Fruit fly (Drosophila melanogaster): ENCODE data around the gene CG32532.
A peak's percentile ranks its signal among the peaks of the same experiment; 100 is the strongest.

The CG32532 gene

dm6 chrX:19495611-19496583 lies 51.4 kb downstream of the CG32532 start:
- TF ChIP-seq fd3F (GFP tag; optimal IDR thresholded peaks at IDR 0.05) = peak; percentile 45
- peak; percentile 59 for TF ChIP-seq Mrtf (GFP tag; IDR thresholded peaks at IDR 0.05)
- peak; percentile 75 for TF ChIP-seq dysf (GFP tag; IDR thresholded peaks at IDR 0.05)
- peak; percentile 44 for TF ChIP-seq CG2712 (tag; optimal IDR thresholded peaks at IDR 0.05)
- TF ChIP-seq CG12219 (GFP tag; optimal IDR thresholded peaks at IDR 0.05) = peak; percentile 67
- no peak for TF ChIP-seq CG42726 (GFP tag; IDR thresholded peaks at IDR 0.05; ENCODE audit: partially characterized antibody)
- no peak for TF ChIP-seq Six4 (GFP tag; optimal IDR thresholded peaks at IDR 0.05)
- TF ChIP-seq klu (GFP tag; IDR thresholded peaks at IDR 0.05) = peak; percentile 49
- TF ChIP-seq dati (GFP tag; IDR thresholded peaks at IDR 0.05) = no peak
- TF ChIP-seq CG32767 (GFP tag; IDR thresholded peaks at IDR 0.05) = no peak
- TF ChIP-seq Elba2 (GFP tag; optimal IDR thresholded peaks at IDR 0.05) = no peak
- peak; percentile 29 for TF ChIP-seq cato (GFP tag; optimal IDR thresholded peaks at IDR 0.05; ENCODE audit: borderline replicate concordance)
- no peak for TF ChIP-seq HLH4C (GFP tag; IDR thresholded peaks at IDR 0.05; ENCODE audit: partially characterized antibody)
- peak; percentile 20 for TF ChIP-seq vfl (GFP tag; optimal IDR thresholded peaks at IDR 0.05)
- TF ChIP-seq CG3838 (GFP tag; optimal IDR thresholded peaks at IDR 0.05) = no peak
- no peak for TF ChIP-seq CG17802 (tag; optimal IDR thresholded peaks at IDR 0.05)
- TF ChIP-seq CG8478 (optimal IDR thresholded peaks at IDR 0.05) = peak; percentile 94
- no peak for TF ChIP-seq ab (GFP tag; optimal IDR thresholded peaks at IDR 0.05)
- no peak for TF ChIP-seq run (tag; optimal IDR thresholded peaks at IDR 0.05)
- TF ChIP-seq unpg (GFP tag; optimal IDR thresholded peaks at IDR 0.05) = peak; percentile 66
- peak; percentile 81 for TF ChIP-seq CG3281 (GFP tag; optimal IDR thresholded peaks at IDR 0.05)
- TF ChIP-seq sim (GFP tag; IDR thresholded peaks at IDR 0.05) = no peak
- TF ChIP-seq cwo (GFP tag; optimal IDR thresholded peaks at IDR 0.05) = peak; percentile 60
- peak; percentile 56 for TF ChIP-seq CG4328 (GFP tag; optimal IDR thresholded peaks at IDR 0.05)
- TF ChIP-seq nom (GFP tag; optimal IDR thresholded peaks at IDR 0.05) = peak; percentile 42
- no peak for TF ChIP-seq NFAT (GFP tag; IDR thresholded peaks at IDR 0.05)
- no peak for TF ChIP-seq repo (GFP tag; optimal IDR thresholded peaks at IDR 0.05)
- no peak for TF ChIP-seq CG10565 (GFP tag; optimal IDR thresholded peaks at IDR 0.05)
- TF ChIP-seq CG1832 (GFP tag; optimal IDR thresholded peaks at IDR 0.05) = peak; percentile 90
- peak; percentile 39 for TF ChIP-seq CG15514 (GFP tag; optimal IDR thresholded peaks at IDR 0.05)
- TF ChIP-seq CG32772 (GFP tag; IDR thresholded peaks at IDR 0.05) = 0 out of 2 replicates have a peak, but pooled peaks have one; percentile 14
- TF ChIP-seq CrebB (tag; optimal IDR thresholded peaks at IDR 0.05) = no peak
- peak; percentile 65 for TF ChIP-seq CG10321 (GFP tag; IDR thresholded peaks at IDR 0.05)
- TF ChIP-seq HHEX (GFP tag; optimal IDR thresholded peaks at IDR 0.05) = peak; percentile 58
- no peak for TF ChIP-seq CG14860 (GFP tag; IDR thresholded peaks at IDR 0.05; ENCODE audit: partially characterized antibody)
- 0 out of 2 replicates have a peak, but pooled peaks have one; percentile 30 for TF ChIP-seq onecut (GFP tag; IDR thresholded peaks at IDR 0.05)
- no peak for TF ChIP-seq pfk (GFP tag; optimal IDR thresholded peaks at IDR 0.05)
- no peak for TF ChIP-seq Hey (tag; optimal IDR thresholded peaks at IDR 0.05)
- no peak for TF ChIP-seq CG16813 (GFP tag; IDR thresholded peaks at IDR 0.05; ENCODE audit: partially characterized antibody)
- TF ChIP-seq so (GFP tag; IDR thresholded peaks at IDR 0.05) = peak; percentile 63; the same call in 1 of the 3 replicates
- no peak for TF ChIP-seq CG7745 (tag; optimal IDR thresholded peaks at IDR 0.05)
- TF ChIP-seq her (GFP tag; optimal IDR thresholded peaks at IDR 0.05) = peak; percentile 72
- peak; percentile 37 for TF ChIP-seq CG8944 (GFP tag; optimal IDR thresholded peaks at IDR 0.05)
- no peak for TF ChIP-seq CG1647 (GFP tag; optimal IDR thresholded peaks at IDR 0.05)
- peak; percentile 54 for TF ChIP-seq schlank (tag; optimal IDR thresholded peaks at IDR 0.05)
- no peak for TF ChIP-seq Neu2 (GFP tag; optimal IDR thresholded peaks at IDR 0.05; ENCODE audit: borderline replicate concordance)
- no peak for TF ChIP-seq nau (GFP tag; optimal IDR thresholded peaks at IDR 0.05)
- TF ChIP-seq CG6813 (GFP tag; optimal IDR thresholded peaks at IDR 0.05) = peak; percentile 49

Data from whole organism, embryonic.